Fruit fly (Drosophila melanogaster): ENCODE measurements around the gene ph-p.

Gene ph-p

dm6 chrX:2083678-2084162 is 54.5 kb downstream of the ph-p start:
- TF ChIP-seq CG9139 (GFP tag; optimal IDR thresholded peaks at IDR 0.05), result peak; percentile 89
- TF ChIP-seq OdsH (GFP tag; optimal IDR thresholded peaks at IDR 0.05), result peak; percentile 94
- peak; percentile 85 for TF ChIP-seq dsx (GFP tag; optimal IDR thresholded peaks at IDR 0.05; ENCODE audit: poor library complexity, severe bottlenecking)
- peak; percentile 98 for TF ChIP-seq Eip78C (GFP tag)
- TF ChIP-seq CG15336 (GFP tag; IDR thresholded peaks at IDR 0.05), result peak; percentile 96
- TF ChIP-seq Lpt (GFP tag; optimal IDR thresholded peaks at IDR 0.05), result peak; percentile 91
- peak; percentile 21 for TF ChIP-seq Hr38 (GFP tag; optimal IDR thresholded peaks at IDR 0.05)
- peak; percentile 91 for TF ChIP-seq eg (GFP tag; IDR thresholded peaks at IDR 0.05)
- peak; percentile 95 for TF ChIP-seq cyc (GFP tag; optimal IDR thresholded peaks at IDR 0.05)
- TF ChIP-seq CG6276 (GFP tag; optimal IDR thresholded peaks at IDR 0.05), result peak; percentile 84
- peak; percentile 89 for TF ChIP-seq CG11762 (GFP tag; optimal IDR thresholded peaks at IDR 0.05; ENCODE audit: insufficient read depth)
- peak; percentile 88 for TF ChIP-seq dac (GFP tag; optimal IDR thresholded peaks at IDR 0.05)
- peak; percentile 93 for TF ChIP-seq Hr4 (GFP tag; optimal IDR thresholded peaks at IDR 0.05)
- peak; percentile 81 for TF ChIP-seq CG16779 (tag; optimal IDR thresholded peaks at IDR 0.05)
- TF ChIP-seq pdm3 (GFP tag; optimal IDR thresholded peaks at IDR 0.05), result peak; percentile 97
- peak; percentile 90 for TF ChIP-seq Sox15 (GFP tag; optimal IDR thresholded peaks at IDR 0.05)
- TF ChIP-seq CG32006 (GFP tag; optimal IDR thresholded peaks at IDR 0.05), result peak; percentile 94
- TF ChIP-seq Ets96B (tag; optimal IDR thresholded peaks at IDR 0.05), result peak; percentile 86
- TF ChIP-seq fkh (GFP tag; optimal IDR thresholded peaks at IDR 0.05), result peak; percentile 60
- TF ChIP-seq Sox102F (GFP tag; optimal IDR thresholded peaks at IDR 0.05), result peak; percentile 95
- peak; percentile 93 for TF ChIP-seq topi (GFP tag; optimal IDR thresholded peaks at IDR 0.05)
- TF ChIP-seq CG31627 (GFP tag; optimal IDR thresholded peaks at IDR 0.05), result peak; percentile 95
- TF ChIP-seq lz (GFP tag; optimal IDR thresholded peaks at IDR 0.05), result peak; percentile 95
- TF ChIP-seq vri (GFP tag; optimal IDR thresholded peaks at IDR 0.05), result peak; percentile 96
- peak; percentile 93 for TF ChIP-seq achi (GFP tag; optimal IDR thresholded peaks at IDR 0.05)
- peak; percentile 93 for TF ChIP-seq acj6 (GFP tag; optimal IDR thresholded peaks at IDR 0.05)
- peak; percentile 93 for TF ChIP-seq Eip75B (GFP tag; optimal IDR thresholded peaks at IDR 0.05)
- TF ChIP-seq CG11902 (GFP tag; optimal IDR thresholded peaks at IDR 0.05), result peak; percentile 91
- TF ChIP-seq CG11294 (GFP tag; IDR thresholded peaks at IDR 0.05), result peak; percentile 82
- peak; percentile 95 for TF ChIP-seq Met (GFP tag; optimal IDR thresholded peaks at IDR 0.05)
- peak; percentile 96 for TF ChIP-seq CG7368 (GFP tag; optimal IDR thresholded peaks at IDR 0.05)
- peak; percentile 88 for TF ChIP-seq Ets21C (GFP tag; optimal IDR thresholded peaks at IDR 0.05)
- peak; percentile 85 to 88 for TF ChIP-seq ss (GFP tag; optimal IDR thresholded peaks at IDR 0.05)
- TF ChIP-seq esn (GFP tag; optimal IDR thresholded peaks at IDR 0.05), result peak; percentile 94
- peak; percentile 95 for TF ChIP-seq CG6792 (GFP tag; optimal IDR thresholded peaks at IDR 0.05)
- TF ChIP-seq Eip93F (GFP tag; optimal IDR thresholded peaks at IDR 0.05), result no peak
- TF ChIP-seq CG6854 (GFP tag; optimal IDR thresholded peaks at IDR 0.05), result peak; percentile 80
- TF ChIP-seq CG10669 (GFP tag; optimal IDR thresholded peaks at IDR 0.05), result peak; percentile 90
- TF ChIP-seq CG4318 (GFP tag; optimal IDR thresholded peaks at IDR 0.05), result peak; percentile 87
- peak; percentile 82 for TF ChIP-seq fd59A (GFP tag; optimal IDR thresholded peaks at IDR 0.05)
- peak; percentile 92 for TF ChIP-seq Gug (GFP tag; IDR thresholded peaks at IDR 0.05)
- TF ChIP-seq Blimp-1 (GFP tag; optimal IDR thresholded peaks at IDR 0.05), result peak; percentile 64
- TF ChIP-seq svp (GFP tag), result peak; percentile 98
- TF ChIP-seq CG8319 (GFP tag; optimal IDR thresholded peaks at IDR 0.05), result peak; percentile 88
- TF ChIP-seq CG8632 (GFP tag; optimal IDR thresholded peaks at IDR 0.05), result peak; percentile 91
- TF ChIP-seq CG1621 (tag; optimal IDR thresholded peaks at IDR 0.05), result peak; percentile 92
- TF ChIP-seq salr (GFP tag; optimal IDR thresholded peaks at IDR 0.05), result peak; percentile 81 to 90
- TF ChIP-seq CG34406 (GFP tag; optimal IDR thresholded peaks at IDR 0.05), result peak; percentile 91
- peak; percentile 93 for TF ChIP-seq CG8119 (GFP tag; IDR thresholded peaks at IDR 0.05)
- peak; percentile 95 for TF ChIP-seq CG6163 (GFP tag; IDR thresholded peaks at IDR 0.05)
- peak; percentile 93 for TF ChIP-seq CG10631 (GFP tag; optimal IDR thresholded peaks at IDR 0.05)
- peak; percentile 82 for TF ChIP-seq CG3032 (tag; optimal IDR thresholded peaks at IDR 0.05)

Data from whole organism, prepupa.